Worm (Caenorhabditis elegans): ENCODE data around the gene F59B2.13.

ce11 chrIII:9001899-9002298, 25.0 kb downstream of the F59B2.13 start, which contains the start of gene rpn-6.2:
- TF ChIP-seq pbrm-1 (GFP tag; IDR thresholded peaks at IDR 0.05): no peak
- TF ChIP-seq lin-26 (GFP tag; IDR thresholded peaks at IDR 0.05): no peak
- no peak for TF ChIP-seq K11D2.4 (GFP tag; IDR thresholded peaks at IDR 0.05)
- TF ChIP-seq Y79H2A.3 (GFP tag; conservative IDR thresholded peaks at IDR 0.05): no peak
- TF ChIP-seq pha-4 (tag; optimal IDR thresholded peaks at IDR 0.05): no peak
- no peak for TF ChIP-seq rec-8 (tag; optimal IDR thresholded peaks at IDR 0.05)
- TF ChIP-seq F49E8.2 (tag; optimal IDR thresholded peaks at IDR 0.05; ENCODE audit: insufficient read depth): no peak
- no peak for TF ChIP-seq C17E4.6 (GFP tag; IDR thresholded peaks at IDR 0.05)
- no peak for TF ChIP-seq efl-1 (GFP tag; optimal IDR thresholded peaks at IDR 0.05)
- TF ChIP-seq snpc-4 (GFP tag; optimal IDR thresholded peaks at IDR 0.05): no peak
- TF ChIP-seq snpc-4 (tag; optimal IDR thresholded peaks at IDR 0.05): no peak
- TF ChIP-seq mes-4 (tag; optimal IDR thresholded peaks at IDR 0.05): no peak
- no peak for TF ChIP-seq Y95B8A.8 (GFP tag; IDR thresholded peaks at IDR 0.05)
- no peak for TF ChIP-seq ceh-100 (GFP tag; IDR thresholded peaks at IDR 0.05)
- TF ChIP-seq unc-130 (GFP tag; optimal IDR thresholded peaks at IDR 0.05): no peak
